Worm (Caenorhabditis elegans) whole organism, mixed stage, embryonic: ENCODE data around the gene srh-159.

Source experiments
- blmp-1 ChIP-seq: fragments of 150-350 bp; optimal IDR thresholded peaks from 2 replicates; lab custom pipeline; 2014; ENCODE audit warnings: missing biosample characterization, missing genetic modification characterization
- ceh-83 ChIP-seq: fragments of 200-800 bp; sonication (Bioruptor generic); optimal IDR thresholded peaks from 2 replicates; lab custom pipeline; 2018; ENCODE audit warnings: mild to moderate bottlenecking, missing genetic modification characterization, missing compliant biosample characterization
- cnd-1 ChIP-seq: fragments of 200-800 bp; sonication (Bioruptor generic); optimal IDR thresholded peaks from 2 replicates; lab custom pipeline; 2018; ENCODE audit warnings: mild to moderate bottlenecking, missing genetic modification characterization, missing compliant biosample characterization
- ham-2 ChIP-seq: fragments of 200-800 bp; sonication (Bioruptor generic); optimal IDR thresholded peaks from 2 replicates; lab custom pipeline; 2018; ENCODE audit warnings: mild to moderate bottlenecking, missing genetic modification characterization, missing compliant biosample characterization
- lsy-2 ChIP-seq: fragments of 150-350 bp; optimal IDR thresholded peaks from 2 replicates; lab custom pipeline; 2014; ENCODE audit warnings: missing biosample characterization, missing genetic modification characterization
- mep-1 ChIP-seq: fragments of 150-350 bp; optimal IDR thresholded peaks from 2 replicates; lab custom pipeline; 2017; ENCODE audit warnings: missing biosample characterization, missing genetic modification reagents, missing genetic modification characterization, inconsistent platforms
- nhr-12 ChIP-seq: fragments of 150-350 bp; optimal IDR thresholded peaks from 2 replicates; lab custom pipeline; 2014; ENCODE audit warnings: missing biosample characterization, missing genetic modification characterization
- nhr-237 ChIP-seq: fragments of 150-350 bp; optimal IDR thresholded peaks from 2 replicates; lab custom pipeline; 2014; ENCODE audit warnings: missing biosample characterization, missing genetic modification characterization
- nhr-76 ChIP-seq: sonication (generic microtip); optimal IDR thresholded peaks from 2 replicates; lab custom pipeline; 2017; ENCODE audit warnings: missing biosample characterization, missing genetic modification characterization
- pha-4 ChIP-seq: fragments of 150-350 bp; optimal IDR thresholded peaks from 2 replicates; lab custom pipeline; 2018; ENCODE audit warnings: missing biosample characterization, missing genetic modification reagents, missing genetic modification characterization
- sptf-1 ChIP-seq: sonication (generic microtip); optimal IDR thresholded peaks from 2 replicates; lab custom pipeline; 2017; ENCODE audit warnings: mild to moderate bottlenecking, missing genetic modification characterization, moderate library complexity, missing compliant biosample characterization
- unc-39 ChIP-seq: fragments of 150-350 bp; optimal IDR thresholded peaks from 2 replicates; lab custom pipeline; 2014; ENCODE audit warnings: missing biosample characterization, missing genetic modification characterization
- unc-62 ChIP-seq: fragments of 150-350 bp; optimal IDR thresholded peaks from 2 replicates; lab custom pipeline; 2014; ENCODE audit warnings: missing biosample characterization, missing genetic modification reagents, missing genetic modification characterization
- ztf-11 ChIP-seq: fragments of 150-350 bp; optimal IDR thresholded peaks from 2 replicates; lab custom pipeline; 2014; ENCODE audit warnings: missing biosample characterization, missing genetic modification characterization

DNA sequence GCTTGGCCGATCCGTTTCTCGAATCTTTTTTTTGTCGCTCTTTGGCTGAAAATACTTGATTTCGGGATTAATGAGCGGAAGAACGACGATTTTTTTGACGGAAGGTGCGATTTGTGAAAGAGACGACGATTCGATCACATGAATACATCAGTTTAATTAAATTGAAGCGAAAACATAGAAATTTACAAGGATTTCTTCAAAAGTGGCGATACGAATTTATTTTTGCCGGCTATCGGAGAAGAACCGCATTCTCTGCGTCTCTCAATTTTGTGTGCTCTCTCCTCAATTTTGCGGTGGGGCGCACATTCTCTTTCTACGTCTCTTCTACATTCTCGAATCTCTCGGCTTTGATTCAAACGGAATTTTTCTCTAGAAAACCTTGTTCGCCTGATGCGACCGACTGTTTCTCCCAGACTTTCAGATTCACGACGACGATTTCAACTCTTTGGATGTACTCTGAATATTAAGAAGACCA is 26.7 kb upstream of the srh-159 start, which contains the start of gene F40D4.17:
- TF ChIP-seq ceh-83 (no peak), mep-1 (tag; lab: Kevin White, UChicago) (no peak), ham-2 (GFP tag; lab: Kevin White, UChicago) (no peak), lsy-2 (no peak), cnd-1 (tag; lab: Kevin White, UChicago) (no peak), nhr-76 (tag; lab: Kevin White, UChicago) (no peak), ztf-11 (tag; lab: Kevin White, UChicago) (no peak), sptf-1 (tag; lab: Kevin White, UChicago) (no peak), nhr-237 (tag; lab: Kevin White, UChicago) (no peak), unc-39 (no peak), pha-4 (no peak), nhr-12 (tag; lab: Kevin White, UChicago) (no peak), unc-62 (GFP tag; lab: Kevin White, UChicago) (no peak), blmp-1 (no peak)
